Fruit fly (Drosophila melanogaster) S2 (cell line): Measurements from ENCODE around the gene CG44521.

Source experiments
- CG8478 ChIP-seq: fragments of >200 bp; optimal IDR thresholded peaks from 2 replicates; lab custom pipeline; 2018
- CTCF ChIP-seq, 2 experiments: fragments of >200 bp; optimal IDR thresholded peaks; 2 replicates each; lab custom pipeline; 2018

dm6 chr3L:5690994-5691503, 22.1 kb upstream of the CG44521 start:
- no peak for TF ChIP-seq CG8478 (lab: Kevin White, UChicago)
- TF ChIP-seq CTCF (optimal IDR thresholded peaks at IDR 0.05; lab: Kevin White, UChicago) = no peak
